Worm (Caenorhabditis elegans) whole organism, L4/young adult: Measurements from ENCODE around the gene srxa-1.

Source experiments
- W03F9.2 ChIP-seq: fragments of 150-350 bp; optimal IDR thresholded peaks from 2 replicates; lab custom pipeline; 2014; ENCODE audit warnings: missing biosample characterization, missing genetic modification characterization
- dao-5 ChIP-seq: sonication (generic microtip); optimal IDR thresholded peaks from 2 replicates; lab custom pipeline; 2016; ENCODE audit warnings: missing genotype, missing genetic modification characterization, moderate library complexity, missing compliant biosample characterization
- him-1 ChIP-seq: sonication (generic microtip); optimal IDR thresholded peaks from 2 replicates; lab custom pipeline; 2016; ENCODE audit warnings: missing genotype, missing genetic modification reagents, missing genetic modification characterization, missing compliant biosample characterization

DNA sequence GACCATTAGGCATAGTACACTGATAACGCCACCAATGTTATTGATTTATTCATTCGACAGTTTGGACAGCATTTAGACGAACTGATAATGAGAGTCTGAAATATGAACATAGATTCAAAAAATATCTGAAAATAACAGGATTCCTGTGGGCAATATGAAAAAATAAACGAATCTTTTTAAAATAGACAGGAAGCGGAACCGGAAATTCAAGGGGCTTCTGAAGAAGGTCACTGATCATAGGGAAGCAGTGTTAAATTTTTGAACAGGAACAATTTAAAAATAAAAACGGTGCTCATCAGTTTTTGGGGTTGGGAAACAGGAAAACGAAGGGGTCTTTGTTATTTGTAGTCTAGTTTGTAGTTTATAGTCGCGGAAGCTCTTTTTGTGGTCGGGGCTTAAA lies 33.6 kb upstream of the srxa-1 start, which contains the start of gene F53F8.7:
- TF ChIP-seq him-1 (no peak), W03F9.2 (tag; lab: Kevin White, UChicago) (no peak), dao-5 (tag; lab: Kevin White, UChicago) (no peak)
